Worm (Caenorhabditis elegans) whole organism, late embryonic: ENCODE data around the gene F33G12.3.

Experiments
- C08G9.2 ChIP-seq: sonication (generic microtip); optimal IDR thresholded peaks from 2 replicates; lab custom pipeline; 2016; ENCODE audit warnings: mild to moderate bottlenecking, missing genetic modification characterization, moderate library complexity, missing compliant biosample characterization
- F13H6.1 ChIP-seq: sonication (generic microtip); optimal IDR thresholded peaks from 2 replicates; lab custom pipeline; 2016; ENCODE audit warnings: missing genetic modification characterization, missing compliant biosample characterization
- T23F11.4 ChIP-seq: fragments of 200-800 bp; sonication (Bioruptor generic); optimal IDR thresholded peaks from 2 replicates; lab custom pipeline; 2018; ENCODE audit warnings: mild to moderate bottlenecking, missing genetic modification characterization, missing compliant biosample characterization
- Y22D7AL.16 ChIP-seq: sonication (generic microtip); optimal IDR thresholded peaks from 2 replicates; lab custom pipeline; 2016; ENCODE audit warnings: missing genetic modification characterization, missing compliant biosample characterization
- ama-1 ChIP-seq: fragments of 150-350 bp; optimal IDR thresholded peaks from 2 replicates; lab custom pipeline; 2014
- ceh-18 ChIP-seq: sonication (generic microtip); optimal IDR thresholded peaks from 2 replicates; lab custom pipeline; 2016; ENCODE audit warnings: missing genetic modification characterization, missing compliant biosample characterization
- ceh-19 ChIP-seq: fragments of 200-800 bp; sonication (Bioruptor generic); optimal IDR thresholded peaks from 2 replicates; lab custom pipeline; 2018; ENCODE audit warnings: mild to moderate bottlenecking, missing genetic modification characterization, missing compliant biosample characterization
- ceh-2 ChIP-seq: sonication (generic microtip); optimal IDR thresholded peaks from 2 replicates; lab custom pipeline; 2016; ENCODE audit warnings: missing genotype, missing genetic modification characterization, missing compliant biosample characterization
- ceh-30 ChIP-seq: fragments of 150-350 bp; optimal IDR thresholded peaks from 2 replicates; lab custom pipeline; 2014; ENCODE audit warnings: missing biosample characterization, missing genetic modification characterization
- ceh-31 ChIP-seq: sonication (generic microtip); optimal IDR thresholded peaks from 2 replicates; lab custom pipeline; 2016; ENCODE audit warnings: missing genetic modification characterization, missing compliant biosample characterization
- ceh-6 ChIP-seq: fragments of 200-800 bp; sonication (Bioruptor generic); optimal IDR thresholded peaks from 2 replicates; lab custom pipeline; 2018; ENCODE audit warnings: mild to moderate bottlenecking, missing genetic modification characterization, missing compliant biosample characterization
- ceh-9 ChIP-seq: sonication (generic microtip); optimal IDR thresholded peaks from 2 replicates; lab custom pipeline; 2016; ENCODE audit warnings: mild to moderate bottlenecking, missing genetic modification characterization, inconsistent platforms, missing compliant biosample characterization
- che-1 ChIP-seq: sonication (generic microtip); optimal IDR thresholded peaks from 2 replicates; lab custom pipeline; 2016; ENCODE audit warnings: mild to moderate bottlenecking, missing genetic modification characterization, missing compliant biosample characterization
- dmd-4 ChIP-seq: sonication (generic microtip); optimal IDR thresholded peaks from 2 replicates; lab custom pipeline; 2016; ENCODE audit warnings: borderline replicate concordance, missing genetic modification characterization, missing compliant biosample characterization
- dve-1 ChIP-seq: sonication (generic microtip); optimal IDR thresholded peaks from 2 replicates; lab custom pipeline; 2017; ENCODE audit warnings: antibody characterized with exemption, mild to moderate bottlenecking, missing genetic modification characterization, missing compliant biosample characterization
- ets-4 ChIP-seq: sonication (generic microtip); optimal IDR thresholded peaks from 2 replicates; lab custom pipeline; 2016; ENCODE audit warnings: missing genetic modification characterization, missing compliant biosample characterization
- fax-1 ChIP-seq: sonication (generic microtip); optimal IDR thresholded peaks from 2 replicates; lab custom pipeline; 2016; ENCODE audit warnings: missing genotype, missing genetic modification characterization, missing compliant biosample characterization
- fkh-10 ChIP-seq: fragments of 150-350 bp; optimal IDR thresholded peaks from 2 replicates; lab custom pipeline; 2014; ENCODE audit warnings: missing biosample characterization, missing genetic modification reagents, missing genetic modification characterization
- hlh-13 ChIP-seq: fragments of 200-800 bp; sonication (Bioruptor generic); optimal IDR thresholded peaks from 2 replicates; lab custom pipeline; 2018; ENCODE audit warnings: mild to moderate bottlenecking, missing genetic modification characterization, missing compliant biosample characterization
- hlh-15 ChIP-seq: sonication (generic microtip); optimal IDR thresholded peaks from 2 replicates; lab custom pipeline; 2016; ENCODE audit warnings: missing genetic modification characterization, missing compliant biosample characterization
- hlh-30 ChIP-seq: sonication (generic microtip); optimal IDR thresholded peaks from 2 replicates; lab custom pipeline; 2017; ENCODE audit warnings: antibody characterized with exemption, missing genetic modification characterization, missing compliant biosample characterization; ENCODE audit not compliant: insufficient read depth
- lin-11 ChIP-seq: fragments of 200-800 bp; sonication (Bioruptor generic); optimal IDR thresholded peaks from 2 replicates; lab custom pipeline; 2018; ENCODE audit warnings: mild to moderate bottlenecking, missing genetic modification characterization, missing compliant biosample characterization
- madf-2 ChIP-seq: sonication (generic microtip); optimal IDR thresholded peaks from 2 replicates; lab custom pipeline; 2017; ENCODE audit warnings: missing genetic modification characterization, missing compliant biosample characterization
- mec-3 ChIP-seq: sonication (generic microtip); optimal IDR thresholded peaks from 2 replicates; lab custom pipeline; 2016; ENCODE audit warnings: borderline replicate concordance, missing genetic modification characterization, missing compliant biosample characterization
- nfya-1 ChIP-seq: sonication (generic microtip); optimal IDR thresholded peaks from 2 replicates; lab custom pipeline; 2017; ENCODE audit warnings: missing genetic modification characterization, mild to moderate bottlenecking, missing compliant biosample characterization, antibody characterized with exemption, moderate library complexity
- nhr-232 ChIP-seq: sonication (generic microtip); optimal IDR thresholded peaks from 2 replicates; lab custom pipeline; 2016; ENCODE audit warnings: missing genetic modification characterization, missing compliant biosample characterization
- npax-4 ChIP-seq: sonication (generic microtip); optimal IDR thresholded peaks from 2 replicates; lab custom pipeline; 2016; ENCODE audit warnings: missing genetic modification characterization, missing compliant biosample characterization
- odd-2 ChIP-seq: sonication (generic microtip); optimal IDR thresholded peaks from 2 replicates; lab custom pipeline; 2017; ENCODE audit warnings: antibody characterized with exemption, mild to moderate bottlenecking, missing genetic modification characterization, missing compliant biosample characterization
- pag-3 ChIP-seq: sonication (generic microtip); optimal IDR thresholded peaks from 2 replicates; lab custom pipeline; 2016; ENCODE audit warnings: missing compliant biosample characterization, missing genetic modification characterization, borderline replicate concordance
- pax-1 ChIP-seq: fragments of 150-350 bp; optimal IDR thresholded peaks from 2 replicates; lab custom pipeline; 2014; ENCODE audit warnings: missing biosample characterization, missing genetic modification characterization
- pha-2 ChIP-seq: sonication (generic microtip); optimal IDR thresholded peaks from 2 replicates; lab custom pipeline; 2017; ENCODE audit warnings: mild to moderate bottlenecking, missing genetic modification characterization, missing compliant biosample characterization
- ref-2 ChIP-seq: sonication (generic microtip); optimal IDR thresholded peaks from 2 replicates; lab custom pipeline; 2016; ENCODE audit warnings: missing genetic modification characterization, missing compliant biosample characterization
- tbx-2 ChIP-seq: sonication (generic microtip); optimal IDR thresholded peaks from 2 replicates; lab custom pipeline; 2016; ENCODE audit warnings: missing genetic modification characterization, missing compliant biosample characterization
- tbx-7 ChIP-seq: sonication (generic microtip); optimal IDR thresholded peaks from 2 replicates; lab custom pipeline; 2016; ENCODE audit warnings: missing genotype, missing genetic modification characterization, missing compliant biosample characterization
- ttx-3 ChIP-seq: sonication (generic microtip); optimal IDR thresholded peaks from 2 replicates; lab custom pipeline; 2016; ENCODE audit warnings: missing genetic modification reagents, missing genetic modification characterization, missing compliant biosample characterization
- unc-3 ChIP-seq, 2 experiments: fragments of 200-800 bp in 1 of 2; sonication (Bioruptor generic) in 1 of 2; sonication (generic microtip) in 1 of 2; conservative IDR thresholded peaks in 1 of 2; optimal IDR thresholded peaks in 1 of 2; 2 replicates each; pipeline versions ENCODE4 v1.3.6 to Lab custom; 2016 to 2022; ENCODE audit warnings: missing compliant biosample characterization in 2 of 2, missing genetic modification characterization in 2 of 2, missing genetic modification reagents in 1 of 2
- unc-86 ChIP-seq: sonication (generic microtip); optimal IDR thresholded peaks from 2 replicates; lab custom pipeline; 2016; ENCODE audit warnings: missing genetic modification characterization, missing compliant biosample characterization
- zip-5 ChIP-seq: sonication (generic microtip); optimal IDR thresholded peaks from 2 replicates; lab custom pipeline; 2016; ENCODE audit warnings: missing genetic modification characterization, missing compliant biosample characterization
- ztf-16 ChIP-seq: sonication (generic microtip); optimal IDR thresholded peaks from 2 replicates; lab custom pipeline; 2017; ENCODE audit warnings: missing genetic modification characterization, missing compliant biosample characterization

Gene F33G12.3

ce11 chrII:5055129-5055666 lies 21.4 kb upstream of the F33G12.3 start, which contains the start of the genes ify-1 and rpl-22 (continued):
- peak; percentile 3 for TF ChIP-seq zip-5
- peak; percentile 82 for TF ChIP-seq dve-1
- no peak for TF ChIP-seq pag-3 (tag; lab: Kevin White, UChicago)
- TF ChIP-seq ceh-2 (tag; lab: Kevin White, UChicago) = peak; percentile 16
- TF ChIP-seq nhr-232 (tag; lab: Kevin White, UChicago) = no peak
- TF ChIP-seq T23F11.4 = no peak
- TF ChIP-seq mec-3 (tag; lab: Kevin White, UChicago) = no peak
- no peak for TF ChIP-seq fkh-10 (GFP tag; lab: Kevin White, UChicago)
- TF ChIP-seq hlh-13 (GFP tag; lab: Kevin White, UChicago) = no peak
- TF ChIP-seq madf-2 (tag; lab: Kevin White, UChicago) = peak; percentile 50
- TF ChIP-seq pha-2 (tag; lab: Kevin White, UChicago) = no peak
- peak; percentile 61 for TF ChIP-seq unc-86 (tag; lab: Kevin White, UChicago)
- TF ChIP-seq ceh-31 (tag; lab: Kevin White, UChicago) = peak; percentile 87
- TF ChIP-seq ref-2 (tag; lab: Kevin White, UChicago) = peak; percentile 71
- no peak for TF ChIP-seq ttx-3 (tag; lab: Kevin White, UChicago)
- TF ChIP-seq Y22D7AL.16 = no peak
- TF ChIP-seq nfya-1 = peak; percentile 97
- peak; percentile 20 for TF ChIP-seq ceh-19 (GFP tag; lab: Kevin White, UChicago)
- TF ChIP-seq tbx-2 (tag; lab: Kevin White, UChicago) = peak; percentile 70
- TF ChIP-seq ceh-9 = no peak
- TF ChIP-seq npax-4 (tag; lab: Kevin White, UChicago) = no peak
- no peak for TF ChIP-seq tbx-7 (tag; lab: Kevin White, UChicago)
- TF ChIP-seq ets-4 (tag; lab: Kevin White, UChicago) = peak; percentile 50
- no peak for TF ChIP-seq dmd-4 (tag; lab: Kevin White, UChicago)
- TF ChIP-seq ztf-16 (tag; lab: Kevin White, UChicago) = peak; percentile 33
- TF ChIP-seq odd-2 = no peak
- peak; percentile 66 for TF ChIP-seq ceh-30 (tag; lab: Kevin White, UChicago)
- no peak for TF ChIP-seq lin-11 (tag; lab: Kevin White, UChicago)
- TF ChIP-seq F13H6.1 (tag; lab: Kevin White, UChicago) = no peak
- TF ChIP-seq hlh-30 (tag; lab: Kevin White, UChicago) = peak; percentile 71
- TF ChIP-seq C08G9.2 (tag; lab: Kevin White, UChicago) = peak; percentile 54
- TF ChIP-seq fax-1 (tag; lab: Kevin White, UChicago) = peak; percentile 22
- TF ChIP-seq ama-1 (lab: Kevin White, UChicago) = no peak
- TF ChIP-seq che-1 = no peak

- TF ChIP-seq ceh-6 (no peak), Y22D7AL.16 (no peak), unc-86 (tag; lab: Kevin White, UChicago) (no peak), hlh-15 (no peak)
Observed at ce11 chrII:5050776-5051175, 16.9 kb upstream of the F33G12.3 start.

- TF ChIP-seq ceh-6 (no peak), fkh-10 (GFP tag; lab: Kevin White, UChicago) (no peak), tbx-2 (tag; lab: Kevin White, UChicago) (no peak), unc-3 (GFP tag; conservative IDR thresholded peaks at IDR 0.05; lab: Robert Waterston, UW) (no peak), unc-3 (tag; optimal IDR thresholded peaks at IDR 0.05; lab: Kevin White, UChicago) (no peak), hlh-13 (GFP tag; lab: Kevin White, UChicago) (no peak), ceh-18 (no peak), unc-86 (tag; lab: Kevin White, UChicago) (no peak), pax-1 (tag; lab: Kevin White, UChicago) (no peak)
Observed at ce11 chrII:5049865-5050342, 16.1 kb upstream of the F33G12.3 start, which contains the start of gene F33G12.6. TSS of gene F33G12.6 (plus strand) at chrII:5049915.
